Worm (Caenorhabditis elegans): ENCODE measurements around the gene dgk-3.

dgk-3 gene

DNA sequence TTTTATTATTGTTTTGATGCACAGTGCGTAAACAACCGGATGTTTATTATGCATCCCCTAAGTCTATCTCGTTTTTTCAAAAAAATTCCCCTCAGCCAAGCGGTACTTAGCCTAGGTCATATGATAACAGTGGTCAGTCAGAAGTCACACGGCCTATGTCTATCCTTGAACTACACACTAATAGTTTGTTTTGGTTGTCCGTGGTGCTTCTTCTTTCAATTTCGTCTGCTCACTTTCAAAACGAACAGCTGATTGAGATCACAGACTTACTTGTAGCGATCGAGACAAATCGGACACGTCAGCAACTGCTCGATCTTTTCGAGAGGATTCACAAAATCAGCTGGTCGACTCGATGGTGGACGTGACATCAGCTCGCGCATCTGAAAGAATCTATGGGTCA lies 9.9 kb upstream of the dgk-3 start:
- TF ChIP-seq nhr-19 (GFP tag; conservative IDR thresholded peaks at IDR 0.05): no peak; the same call in 1 of the 2 replicates
- no peak for TF ChIP-seq blmp-1 (tag; optimal IDR thresholded peaks at IDR 0.05)
- TF ChIP-seq fos-1 (tag; optimal IDR thresholded peaks at IDR 0.05): no peak
- no peak for TF ChIP-seq elt-2 (tag; optimal IDR thresholded peaks at IDR 0.05)
- TF ChIP-seq xbp-1 (tag; optimal IDR thresholded peaks at IDR 0.05): no peak
- peak; percentile 40 for TF ChIP-seq nhr-71 (tag; optimal IDR thresholded peaks at IDR 0.05)
- TF ChIP-seq nhr-12 (tag; optimal IDR thresholded peaks at IDR 0.05): no peak
- TF ChIP-seq ces-1 (GFP tag; optimal IDR thresholded peaks at IDR 0.05): no peak
- TF ChIP-seq mab-9 (GFP tag; IDR thresholded peaks at IDR 0.05): no peak
- peak; percentile 40 for TF ChIP-seq lin-14 (GFP tag; optimal IDR thresholded peaks at IDR 0.05)
- TF ChIP-seq hlh-4 (tag; optimal IDR thresholded peaks at IDR 0.05): no peak
- TF ChIP-seq pag-3 (tag; optimal IDR thresholded peaks at IDR 0.05; ENCODE audit: borderline replicate concordance, insufficient read depth): no peak
- peak in 1 of 2 experiments; percentile 42 for TF ChIP-seq lsy-2 (tag; optimal IDR thresholded peaks at IDR 0.05)
- TF ChIP-seq jun-1 (tag; optimal IDR thresholded peaks at IDR 0.05): no peak
- no peak for TF ChIP-seq snu-23 (GFP tag; optimal IDR thresholded peaks at IDR 0.05)
- TF ChIP-seq elt-3 (tag; optimal IDR thresholded peaks at IDR 0.05): no peak
- TF ChIP-seq nhr-11 (tag; optimal IDR thresholded peaks at IDR 0.05): no peak
- peak; percentile 46 for TF ChIP-seq rnt-1 (tag; optimal IDR thresholded peaks at IDR 0.05)
- no peak for TF ChIP-seq unc-130 (tag; optimal IDR thresholded peaks at IDR 0.05)
- no peak for TF ChIP-seq efl-3 (GFP tag; optimal IDR thresholded peaks at IDR 0.05)
- no peak for TF ChIP-seq efl-1 (optimal IDR thresholded peaks at IDR 0.05)
- TF ChIP-seq efl-1 (GFP tag; optimal IDR thresholded peaks at IDR 0.05 in 1 of 2): peak; percentile 10 to 94
- TF ChIP-seq Y116A8C.19 (tag; optimal IDR thresholded peaks at IDR 0.05; ENCODE audit: borderline replicate concordance): no peak
- no peak for TF ChIP-seq sox-4 (tag; optimal IDR thresholded peaks at IDR 0.05)
- TF ChIP-seq egl-13 (tag; optimal IDR thresholded peaks at IDR 0.05): no peak
- TF ChIP-seq lin-35 (GFP tag; optimal IDR thresholded peaks at IDR 0.05): no peak
- TF ChIP-seq C16A3.4 (tag; optimal IDR thresholded peaks at IDR 0.05): no peak
- no peak for TF ChIP-seq C04F5.9 (tag; optimal IDR thresholded peaks at IDR 0.05)
- TF ChIP-seq mdl-1 (tag; optimal IDR thresholded peaks at IDR 0.05): no peak
- no peak for TF ChIP-seq lin-15B (tag; optimal IDR thresholded peaks at IDR 0.05)
- no peak for TF ChIP-seq ceh-88 (GFP tag; IDR thresholded peaks at IDR 0.05)
- TF ChIP-seq lin-13 (GFP tag; optimal IDR thresholded peaks at IDR 0.05): no peak
- TF ChIP-seq mef-2 (tag; optimal IDR thresholded peaks at IDR 0.05): no peak
- no peak for TF ChIP-seq nhr-47 (tag; optimal IDR thresholded peaks at IDR 0.05)
- no peak for TF ChIP-seq unc-30 (tag; optimal IDR thresholded peaks at IDR 0.05)
- TF ChIP-seq dpl-1 (GFP tag; optimal IDR thresholded peaks at IDR 0.05): no peak
- no peak for TF ChIP-seq ceh-82 (tag; optimal IDR thresholded peaks at IDR 0.05)
- TF ChIP-seq nhr-85 (tag): no peak
- no peak for TF ChIP-seq aly-2 (tag; optimal IDR thresholded peaks at IDR 0.05)

DNA sequence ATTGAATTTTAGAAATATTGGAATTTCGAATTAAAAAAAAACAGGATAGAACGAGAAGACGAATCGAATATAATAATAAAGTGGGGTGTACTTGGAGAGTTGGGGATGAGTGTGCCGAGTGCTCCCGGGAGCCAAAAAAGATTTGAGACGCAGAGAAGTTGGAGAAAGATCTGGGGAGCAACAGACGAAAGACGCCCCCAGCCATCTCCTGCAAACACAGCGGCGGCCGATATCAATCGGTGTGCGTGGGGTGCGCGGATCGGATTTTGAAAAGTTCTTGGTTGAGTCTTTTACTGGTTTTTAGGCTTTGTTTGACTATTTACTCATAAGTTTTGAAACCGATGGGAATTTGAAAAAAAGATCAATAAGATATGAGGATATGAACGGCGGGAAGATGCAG lies 9.1 kb upstream of the dgk-3 start, which contains the start of gene nhl-1:
TSS of gene nhl-1 (minus strand) at position 101 of the 400 bp plus-strand sequence.
- TF ChIP-seq rnt-1 (tag; optimal IDR thresholded peaks at IDR 0.05) (peak; percentile 44), nhr-12 (tag; optimal IDR thresholded peaks at IDR 0.05) (no peak), nhr-71 (tag; optimal IDR thresholded peaks at IDR 0.05) (peak; percentile 1), pqm-1 (tag; optimal IDR thresholded peaks at IDR 0.05) (no peak)

DNA sequence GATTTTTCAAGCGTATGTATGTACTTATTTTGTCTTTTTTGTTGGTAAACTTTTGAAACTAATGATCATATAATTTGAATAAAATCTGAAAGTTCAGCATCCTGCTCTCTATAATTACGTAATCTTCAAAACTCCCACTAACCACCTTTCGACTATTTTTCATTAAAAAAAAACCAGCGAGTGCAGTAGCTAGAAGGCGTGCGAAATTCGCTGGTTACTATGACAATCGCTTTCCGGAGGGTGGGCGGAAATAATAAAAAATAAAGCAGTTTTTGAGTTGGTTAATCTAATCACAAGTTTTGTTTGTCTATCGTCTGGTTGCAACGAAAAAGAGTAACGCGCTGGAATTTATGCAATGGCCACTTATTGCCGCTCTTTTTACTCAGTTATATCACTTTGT lies 8.1 kb upstream of the dgk-3 start, which contains the start of gene irld-34:
TSS of gene irld-34 (plus strand) at position 301 of the 400 bp plus-strand sequence.
- TF ChIP-seq nhr-90 (tag; optimal IDR thresholded peaks at IDR 0.05; ENCODE audit: poor library complexity): no peak
- TF ChIP-seq fkh-8 (tag; optimal IDR thresholded peaks at IDR 0.05): peak; percentile 50
